Fruit fly (Drosophila melanogaster) whole organism, wandering third instar larva: ENCODE measurements around the gene Cluap1.

Experiments used
- br ChIP-seq: fragments of 200-800 bp; sonication (Bioruptor generic); optimal IDR thresholded peaks from 2 replicates; lab custom pipeline; 2016; ENCODE audit warnings: missing biosample characterization, missing genetic modification characterization
- sage ChIP-seq: fragments of 200-800 bp; sonication (Bioruptor generic); optimal IDR thresholded peaks from 2 replicates; lab custom pipeline; 2016; ENCODE audit warnings: missing biosample characterization, mild to moderate bottlenecking, missing genetic modification characterization

DNA sequence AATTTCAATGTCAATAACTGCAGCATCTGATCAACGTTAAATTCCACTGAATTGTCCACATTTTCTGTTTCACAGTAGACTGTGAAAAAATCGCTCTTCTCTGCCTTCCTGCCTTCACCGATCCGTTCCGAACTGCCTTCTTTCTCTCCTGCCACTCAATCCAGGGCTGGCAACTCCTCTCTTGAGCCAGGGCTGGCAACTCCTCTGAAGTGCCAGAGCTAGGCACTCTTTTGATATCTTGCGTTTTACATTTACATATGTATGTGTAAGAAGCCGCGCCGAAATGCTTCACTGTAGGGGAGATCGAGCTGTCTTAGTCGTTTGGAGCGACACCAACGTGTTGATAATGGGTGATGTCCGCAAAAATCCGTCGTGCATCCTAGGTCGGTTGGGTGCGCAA, 31.0 kb upstream of the Cluap1 start:
- TF ChIP-seq sage: no peak
- no peak for TF ChIP-seq br (GFP tag; lab: Kevin White, UChicago)
